Fruit fly (Drosophila melanogaster) whole organism: ENCODE measurements around the gene LysX.

Experiments
- CG8478 ChIP-seq: fragments of >200 bp; optimal IDR thresholded peaks from 2 replicates; lab custom pipeline; 2018; ENCODE audit warnings: inconsistent platforms
- pan ChIP-seq: fragments of >200 bp; optimal IDR thresholded peaks from 2 replicates; lab custom pipeline; 2017
- usp ChIP-seq: fragments of >200 bp; optimal IDR thresholded peaks from 2 replicates; lab custom pipeline; 2017; ENCODE audit warnings: missing biosample characterization, missing genetic modification characterization, mixed read lengths

DNA sequence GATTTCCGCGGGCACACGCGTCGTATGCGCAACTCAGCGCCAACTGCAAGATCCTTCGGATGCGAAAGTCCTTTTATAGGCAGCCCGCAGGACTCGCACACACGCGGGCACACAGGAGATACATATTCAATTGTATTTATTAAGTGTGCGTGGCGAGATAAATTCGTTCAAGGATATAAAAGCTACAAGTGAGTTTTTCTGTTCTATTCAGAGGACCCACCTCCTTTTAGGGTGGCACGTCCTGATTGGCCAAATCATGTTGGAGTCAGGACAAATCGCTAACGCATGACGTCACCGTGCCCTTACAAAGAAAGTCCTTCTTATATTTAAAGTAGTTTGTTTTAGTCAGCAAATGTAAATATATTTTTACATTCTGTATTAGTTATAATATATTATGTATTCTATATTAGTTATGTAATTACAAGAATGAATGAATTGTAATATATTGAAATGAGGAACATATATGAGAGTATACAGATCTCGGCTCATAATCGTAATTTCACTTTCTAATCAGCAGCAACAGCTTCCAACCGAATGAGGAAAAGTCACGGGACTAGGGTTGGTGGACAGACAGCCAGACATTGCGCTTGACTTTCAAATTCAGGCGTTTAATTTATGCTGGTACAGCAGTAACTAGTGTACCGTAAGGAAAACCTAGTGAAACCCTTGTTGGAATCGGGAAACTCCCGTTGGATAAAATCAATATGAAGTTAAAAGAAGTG is 1.8 kb downstream of the LysX start, which contains the start of gene Trhn:
- no peak for TF ChIP-seq usp
- TF ChIP-seq CG8478 (lab: Kevin White, UChicago): no peak
- TF ChIP-seq pan (lab: Kevin White, UChicago): no peak
